Fruit fly (Drosophila melanogaster) whole organism: ENCODE results near the gene CG31886.

Source experiments
- CG8478 ChIP-seq: fragments of >200 bp; optimal IDR thresholded peaks from 2 replicates; lab custom pipeline; 2018; ENCODE audit warnings: inconsistent platforms
- Dll ChIP-seq: fragments of >200 bp; optimal IDR thresholded peaks from 2 replicates; lab custom pipeline; 2017
- EcR ChIP-seq, 2 experiments: fragments of >200 bp; optimal IDR thresholded peaks; 2 replicates each; lab custom pipeline; 2017; ENCODE audit warnings: missing biosample characterization in 2 of 2, missing genetic modification characterization in 2 of 2, missing genetic modification reagents in 2 of 2
- pan ChIP-seq: fragments of >200 bp; optimal IDR thresholded peaks from 2 replicates; lab custom pipeline; 2017
- psq ChIP-seq: fragments of >200 bp; optimal IDR thresholded peaks from 2 replicates; lab custom pipeline; 2017
- usp ChIP-seq: fragments of >200 bp; optimal IDR thresholded peaks from 2 replicates; lab custom pipeline; 2017; ENCODE audit warnings: missing biosample characterization, missing genetic modification characterization, mixed read lengths

DNA sequence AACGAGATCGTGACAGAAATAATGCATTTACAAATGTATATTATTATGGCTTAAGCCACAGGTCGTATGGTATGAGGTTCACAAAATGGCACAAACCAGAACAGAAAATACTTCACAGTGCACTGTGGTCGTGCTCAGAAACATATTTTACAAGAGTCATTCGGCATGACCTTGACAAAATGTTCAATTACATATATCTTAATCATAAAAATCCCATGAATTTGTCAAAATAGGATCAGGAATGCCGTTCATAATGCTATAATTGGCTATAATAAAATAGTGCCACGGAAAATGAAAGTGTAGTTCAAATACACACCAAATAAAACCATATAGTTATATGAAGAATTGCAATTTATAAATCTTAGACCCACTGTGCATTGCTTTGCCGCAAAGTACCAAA, 39.2 kb downstream of the CG31886 start:
- TF ChIP-seq pan (lab: Kevin White, UChicago) (no peak), EcR (GFP tag; optimal IDR thresholded peaks at IDR 0.05; lab: Kevin White, UChicago) (no peak), usp (GFP tag; lab: Kevin White, UChicago) (no peak), psq (lab: Kevin White, UChicago) (no peak), Dll (lab: Kevin White, UChicago) (no peak), CG8478 (lab: Kevin White, UChicago) (no peak)
